Worm (Caenorhabditis elegans): ENCODE results near the gene flad-1.

DNA sequence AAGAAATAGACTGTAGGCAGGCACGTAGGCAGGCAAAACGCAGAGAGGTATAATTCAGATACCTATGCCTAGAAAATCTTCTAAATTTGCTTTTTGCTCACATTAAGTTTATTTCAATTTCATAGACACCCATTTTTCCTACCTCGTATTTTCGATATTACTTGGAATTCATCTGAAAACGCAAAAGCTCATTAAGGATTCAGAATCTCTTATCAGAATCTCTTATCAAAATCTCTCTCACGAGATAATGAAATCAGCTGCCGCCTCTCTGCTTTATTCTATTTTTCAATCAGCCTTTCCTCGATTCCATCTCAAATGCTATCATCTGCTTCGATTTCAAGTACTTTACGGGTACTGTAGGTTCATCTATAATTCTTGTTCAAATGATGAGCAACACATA lies 7.9 kb downstream of the flad-1 start:
- TF ChIP-seq ref-1 (GFP tag; conservative IDR thresholded peaks at IDR 0.05) (no peak), klf-2 (GFP tag; conservative IDR thresholded peaks at IDR 0.05) (no peak)
